Worm (Caenorhabditis elegans): ENCODE data around the gene flp-12.

flp-12 gene

DNA sequence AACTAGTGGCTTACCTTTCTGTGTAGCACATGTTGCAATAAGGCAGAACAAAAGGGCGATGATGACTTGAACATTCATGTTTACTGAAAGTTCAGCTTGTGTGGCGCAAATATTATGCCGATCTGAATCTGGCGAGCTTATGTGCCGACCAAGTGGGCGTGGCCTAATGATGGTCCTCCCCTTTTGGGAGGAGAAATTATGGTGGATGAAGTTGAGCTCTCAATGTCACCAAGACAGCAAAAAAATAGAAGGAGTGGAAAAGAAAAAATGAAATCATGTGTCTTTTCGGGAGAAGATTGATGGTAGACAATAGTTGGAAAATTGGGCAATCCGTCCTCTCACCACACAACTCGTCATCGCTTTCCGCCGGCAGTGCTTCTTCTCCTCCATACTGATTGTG is at the start of gene flp-12:
Gene flp-12 (minus strand): TSS at position 101 of the 400 bp plus-strand sequence.
- no peak for TF ChIP-seq sptf-1 (tag; optimal IDR thresholded peaks at IDR 0.05)
- no peak for TF ChIP-seq elt-3 (tag; optimal IDR thresholded peaks at IDR 0.05)
- TF ChIP-seq hlh-1 (tag; optimal IDR thresholded peaks at IDR 0.05): no peak
- TF ChIP-seq nhr-237 (tag; optimal IDR thresholded peaks at IDR 0.05): no peak
- TF ChIP-seq drap-1 (GFP tag; optimal IDR thresholded peaks at IDR 0.05): no peak

DNA sequence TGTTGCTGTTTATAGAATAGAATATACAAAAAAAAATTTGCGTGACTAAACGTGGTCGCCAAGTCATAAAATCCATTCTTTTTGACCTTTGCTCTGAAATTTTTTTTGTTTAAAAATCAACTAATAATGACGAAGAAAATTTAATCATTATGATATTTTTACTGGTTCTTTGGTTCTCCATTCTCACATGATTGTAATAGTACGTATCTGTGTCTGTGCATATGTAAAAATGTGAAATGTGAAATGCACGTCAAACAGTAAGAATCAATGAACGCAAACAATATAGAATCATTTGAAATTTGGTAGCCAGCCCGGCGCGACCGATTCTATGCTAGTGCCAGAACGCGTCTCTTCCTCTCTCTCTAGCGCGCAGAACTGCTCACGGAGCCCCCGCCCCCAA is 44.7 kb upstream of the flp-12 start, which contains the start of gene hosl-1:
Gene hosl-1 (plus strand): TSS at position 301 of the 400 bp plus-strand sequence.
- TF ChIP-seq elt-1 (tag; optimal IDR thresholded peaks at IDR 0.05; ENCODE audit: borderline replicate concordance, insufficient read depth): no peak
- TF ChIP-seq nhr-28 (tag; optimal IDR thresholded peaks at IDR 0.05): no peak
- no peak for TF ChIP-seq nhr-12 (tag; optimal IDR thresholded peaks at IDR 0.05)
- TF ChIP-seq nhr-76 (tag; optimal IDR thresholded peaks at IDR 0.05): no peak
- TF ChIP-seq ceh-43 (GFP tag; optimal IDR thresholded peaks at IDR 0.05): no peak
- no peak for TF ChIP-seq mep-1 (tag; optimal IDR thresholded peaks at IDR 0.05)
- no peak for TF ChIP-seq lin-32 (GFP tag; optimal IDR thresholded peaks at IDR 0.05)
- no peak for TF ChIP-seq lsy-2 (tag; optimal IDR thresholded peaks at IDR 0.05)
- TF ChIP-seq unc-39 (tag; optimal IDR thresholded peaks at IDR 0.05): no peak

DNA sequence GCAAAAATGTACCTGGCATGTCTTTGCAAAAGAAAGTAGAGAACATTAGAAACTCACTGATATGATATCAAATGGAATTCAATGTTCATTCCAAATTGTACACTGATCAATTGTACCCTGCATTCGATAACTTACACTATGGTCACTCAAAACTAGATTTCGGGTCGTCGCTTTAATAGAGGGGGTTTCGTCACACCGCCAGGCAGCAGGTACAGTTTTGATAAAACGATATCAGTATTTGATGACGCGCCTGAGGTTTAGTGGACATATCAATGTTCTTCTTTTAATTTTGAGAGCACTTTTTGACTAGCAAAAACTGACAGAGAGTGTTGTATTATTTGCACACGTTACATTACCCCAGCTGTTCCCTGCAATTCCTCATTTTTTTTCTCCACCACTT is 44.0 kb upstream of the flp-12 start:
- no peak for TF ChIP-seq cnd-1 (tag; optimal IDR thresholded peaks at IDR 0.05)
- TF ChIP-seq elt-1 (tag; optimal IDR thresholded peaks at IDR 0.05; ENCODE audit: borderline replicate concordance, insufficient read depth): no peak
- no peak for TF ChIP-seq nhr-28 (tag; optimal IDR thresholded peaks at IDR 0.05)
- no peak for TF ChIP-seq drap-1 (GFP tag; optimal IDR thresholded peaks at IDR 0.05)
- TF ChIP-seq mep-1 (tag; optimal IDR thresholded peaks at IDR 0.05): no peak
- TF ChIP-seq nhr-2 (tag; optimal IDR thresholded peaks at IDR 0.05): no peak
- no peak for TF ChIP-seq nhr-237 (tag; optimal IDR thresholded peaks at IDR 0.05)
- no peak for TF ChIP-seq flh-1 (GFP tag; optimal IDR thresholded peaks at IDR 0.05)
- TF ChIP-seq M03D4.4 (tag; optimal IDR thresholded peaks at IDR 0.05): no peak
- TF ChIP-seq hlh-1 (tag; optimal IDR thresholded peaks at IDR 0.05): no peak
- TF ChIP-seq unc-62 (GFP tag; optimal IDR thresholded peaks at IDR 0.05): no peak
- TF ChIP-seq ces-1 (GFP tag; optimal IDR thresholded peaks at IDR 0.05): no peak
- no peak for TF ChIP-seq mls-2 (tag; optimal IDR thresholded peaks at IDR 0.05)
- TF ChIP-seq snpc-4 (tag; optimal IDR thresholded peaks at IDR 0.05): no peak
- no peak for TF ChIP-seq blmp-1 (tag; optimal IDR thresholded peaks at IDR 0.05)
- no peak for TF ChIP-seq nhr-12 (tag; optimal IDR thresholded peaks at IDR 0.05)

DNA sequence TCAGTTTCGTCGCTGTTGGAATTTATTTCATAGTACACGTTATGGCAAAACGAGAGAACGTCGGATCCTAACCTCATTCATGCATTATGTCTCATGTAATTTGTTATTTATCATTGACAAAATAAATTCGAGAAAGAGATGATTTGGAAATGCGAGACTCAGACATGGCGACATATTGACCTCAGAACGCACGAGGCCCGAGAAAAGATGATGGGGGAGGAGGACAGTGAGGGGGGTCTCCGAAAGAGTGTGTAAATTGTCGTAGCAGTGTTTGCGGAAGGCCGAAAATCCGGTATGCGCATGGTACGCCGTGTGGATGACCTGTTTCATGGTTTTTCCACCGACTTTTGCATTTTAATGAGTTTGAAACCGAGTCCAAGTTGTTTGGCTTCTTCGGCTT is 43.5 kb upstream of the flp-12 start:
- TF ChIP-seq ham-2 (GFP tag; optimal IDR thresholded peaks at IDR 0.05) (no peak), nhr-2 (tag; optimal IDR thresholded peaks at IDR 0.05) (no peak), nhr-76 (tag; optimal IDR thresholded peaks at IDR 0.05) (no peak), nhr-237 (tag; optimal IDR thresholded peaks at IDR 0.05) (no peak), nhr-28 (tag; optimal IDR thresholded peaks at IDR 0.05) (no peak), tbx-8 (GFP tag; optimal IDR thresholded peaks at IDR 0.05) (no peak), hlh-1 (tag; optimal IDR thresholded peaks at IDR 0.05) (no peak), ztf-11 (tag; optimal IDR thresholded peaks at IDR 0.05) (no peak), unc-39 (tag; optimal IDR thresholded peaks at IDR 0.05) (no peak), lsy-2 (tag; optimal IDR thresholded peaks at IDR 0.05) (peak; percentile 53), M03D4.4 (tag; optimal IDR thresholded peaks at IDR 0.05) (no peak), cnd-1 (tag; optimal IDR thresholded peaks at IDR 0.05) (peak; percentile 1), lin-13 (tag; optimal IDR thresholded peaks at IDR 0.05) (no peak), unc-120 (tag; optimal IDR thresholded peaks at IDR 0.05; ENCODE audit: poor library complexity, severe bottlenecking) (peak; percentile 44), lin-32 (GFP tag; optimal IDR thresholded peaks at IDR 0.05) (no peak), sem-2 (GFP tag; optimal IDR thresholded peaks at IDR 0.05) (no peak), bed-3 (GFP tag; optimal IDR thresholded peaks at IDR 0.05) (no peak), mep-1 (tag; optimal IDR thresholded peaks at IDR 0.05) (peak; percentile 37), unc-62 (GFP tag; optimal IDR thresholded peaks at IDR 0.05) (peak; percentile 60), elt-3 (tag; optimal IDR thresholded peaks at IDR 0.05) (peak; percentile 14), snpc-4 (tag; optimal IDR thresholded peaks at IDR 0.05) (no peak), blmp-1 (tag; optimal IDR thresholded peaks at IDR 0.05) (no peak), pha-4 (tag; optimal IDR thresholded peaks at IDR 0.05) (peak; percentile 73), flh-1 (GFP tag; optimal IDR thresholded peaks at IDR 0.05) (no peak), ceh-83 (GFP tag; optimal IDR thresholded peaks at IDR 0.05) (no peak), drap-1 (GFP tag; optimal IDR thresholded peaks at IDR 0.05) (no peak), ceh-43 (GFP tag; optimal IDR thresholded peaks at IDR 0.05) (no peak), mab-5 (tag; optimal IDR thresholded peaks at IDR 0.05) (no peak), elt-1 (tag; optimal IDR thresholded peaks at IDR 0.05; ENCODE audit: borderline replicate concordance, insufficient read depth) (no peak), ces-1 (GFP tag; optimal IDR thresholded peaks at IDR 0.05) (peak; percentile 58), nhr-12 (tag; optimal IDR thresholded peaks at IDR 0.05) (no peak), ceh-39 (tag; optimal IDR thresholded peaks at IDR 0.05) (no peak), zip-8 (tag; optimal IDR thresholded peaks at IDR 0.05) (no peak), sptf-1 (tag; optimal IDR thresholded peaks at IDR 0.05) (peak; percentile 43), mls-2 (tag; optimal IDR thresholded peaks at IDR 0.05) (peak; percentile 37)
